Fruit fly (Drosophila melanogaster): ENCODE measurements around the gene IntS12.

Gene IntS12

dm6 chr3R:26821117-26821516 is 42.1 kb upstream of the IntS12 start (continued):
- TF ChIP-seq ash1 (GFP tag; optimal IDR thresholded peaks at IDR 0.05) (no peak), pan (optimal IDR thresholded peaks at IDR 0.05) (no peak), pan (GFP tag; optimal IDR thresholded peaks at IDR 0.05 in 1 of 2, IDR thresholded peaks at IDR 0.05 in 1 of 2) (no peak), inv (GFP tag; IDR thresholded peaks at IDR 0.05; ENCODE audit: partially characterized antibody) (no peak), knrl (GFP tag; IDR thresholded peaks at IDR 0.05; ENCODE audit: partially characterized antibody) (no peak), CG8290 (GFP tag; optimal IDR thresholded peaks at IDR 0.05) (no peak), CG8290 (tag; optimal IDR thresholded peaks at IDR 0.05) (peak in 1 of 2 experiments; percentile 49), psq (GFP tag; optimal IDR thresholded peaks at IDR 0.05) (no peak), ato (GFP tag; IDR thresholded peaks at IDR 0.05; ENCODE audit: partially characterized antibody) (no peak), da (GFP tag; optimal IDR thresholded peaks at IDR 0.05) (no peak), H2.0 (GFP tag; IDR thresholded peaks at IDR 0.05) (peak; percentile 27; the same call in 1 of the 2 replicates), Atf-2 (GFP tag; optimal IDR thresholded peaks at IDR 0.05) (no peak), emc (GFP tag; optimal IDR thresholded peaks at IDR 0.05) (no peak), CG14441 (GFP tag; IDR thresholded peaks at IDR 0.05) (no peak), CG10209 (GFP tag; optimal IDR thresholded peaks at IDR 0.05) (peak; percentile 17), Hmx (GFP tag; optimal IDR thresholded peaks at IDR 0.05) (no peak), cad (GFP tag; optimal IDR thresholded peaks at IDR 0.05) (no peak), toy (GFP tag; IDR thresholded peaks at IDR 0.05) (no peak), CG9817 (tag; optimal IDR thresholded peaks at IDR 0.05) (peak; percentile 14), ftz-f1 (GFP tag; optimal IDR thresholded peaks at IDR 0.05) (no peak), Doc2 (GFP tag; IDR thresholded peaks at IDR 0.05) (no peak), CG4730 (GFP tag; IDR thresholded peaks at IDR 0.05) (no peak), luna (GFP tag; optimal IDR thresholded peaks at IDR 0.05) (no peak), Gsc (GFP tag; IDR thresholded peaks at IDR 0.05) (no peak), zfh2 (GFP tag; optimal IDR thresholded peaks at IDR 0.05) (no peak), esg (GFP tag; conservative IDR thresholded peaks at IDR 0.05) (0 out of 2 replicates have a peak, but pooled peaks have one; percentile 38), Sry-β (GFP tag; optimal IDR thresholded peaks at IDR 0.05) (no peak), Mes4 (GFP tag; optimal IDR thresholded peaks at IDR 0.05) (no peak), kni (GFP tag; optimal IDR thresholded peaks at IDR 0.05) (no peak), Max (GFP tag; optimal IDR thresholded peaks at IDR 0.05) (no peak), CG3995 (GFP tag; optimal IDR thresholded peaks at IDR 0.05) (no peak), BEAF-32 (GFP tag; optimal IDR thresholded peaks at IDR 0.05) (no peak), CG14965 (GFP tag; optimal IDR thresholded peaks at IDR 0.05; ENCODE audit: borderline replicate concordance) (no peak), br (optimal IDR thresholded peaks at IDR 0.05) (no peak), chm (GFP tag; IDR thresholded peaks at IDR 0.05) (no peak), NFAT (GFP tag; IDR thresholded peaks at IDR 0.05) (no peak), stc (GFP tag; IDR thresholded peaks at IDR 0.05) (no peak), CG12744 (GFP tag; optimal IDR thresholded peaks at IDR 0.05) (no peak), Dip2 (GFP tag; IDR thresholded peaks at IDR 0.05) (no peak), kah (GFP tag; optimal IDR thresholded peaks at IDR 0.05) (no peak), CG6854 (GFP tag; optimal IDR thresholded peaks at IDR 0.05) (no peak), fd102C (GFP tag; optimal IDR thresholded peaks at IDR 0.05) (no peak), CG32532 (GFP tag; IDR thresholded peaks at IDR 0.05) (0 out of 2 replicates have a peak, but pooled peaks have one; percentile 21), so (GFP tag; IDR thresholded peaks at IDR 0.05) (no peak), pita (GFP tag; optimal IDR thresholded peaks at IDR 0.05) (no peak), pnt (GFP tag; optimal IDR thresholded peaks at IDR 0.05) (peak; percentile 9), CrebB (tag; optimal IDR thresholded peaks at IDR 0.05) (no peak), h (optimal IDR thresholded peaks at IDR 0.05) (no peak), dan (GFP tag; IDR thresholded peaks at IDR 0.05) (no peak), Xbp1 (GFP tag; optimal IDR thresholded peaks at IDR 0.05) (peak; percentile 37), lov (optimal IDR thresholded peaks at IDR 0.05) (no peak), lov (GFP tag; IDR thresholded peaks at IDR 0.05) (no peak), CG18764 (GFP tag; optimal IDR thresholded peaks at IDR 0.05) (no peak), Dref (GFP tag; IDR thresholded peaks at IDR 0.05) (no peak)

Data from whole organism, embryonic.